Worm (Caenorhabditis elegans) whole organism, young adult: ENCODE data around the gene F54D5.2.

Experiments
- B0336.3 ChIP-seq: fragments of 200-800 bp; sonication (Bioruptor generic); IDR thresholded peaks from 2 replicates; pipeline ENCODE4 v1.3.6; 2022; ENCODE audit warnings: missing genetic modification characterization, missing compliant biosample characterization
- C17E4.6 ChIP-seq: fragments of 200-800 bp; sonication (Bioruptor generic); IDR thresholded peaks from 2 replicates; pipeline ENCODE4 v1.3.6; 2022; ENCODE audit warnings: missing genetic modification reagents, missing genetic modification characterization, missing compliant biosample characterization
- F37B4.10 ChIP-seq: fragments of 200-800 bp; sonication (Bioruptor generic); IDR thresholded peaks from 2 replicates; pipeline ENCODE4 v1.3.6; 2022; ENCODE audit warnings: missing genetic modification characterization, missing compliant biosample characterization
- F52B5.7 ChIP-seq: sonication (generic microtip); optimal IDR thresholded peaks from 2 replicates; lab custom pipeline; 2016; ENCODE audit warnings: mild to moderate bottlenecking, missing genetic modification characterization, missing compliant biosample characterization
- F57A8.1 ChIP-seq: fragments of 200-800 bp; sonication (Bioruptor generic); optimal IDR thresholded peaks from 2 replicates; lab custom pipeline; 2018; ENCODE audit warnings: mild to moderate bottlenecking, missing genetic modification characterization, moderate library complexity, missing compliant biosample characterization
- K12H6.12 ChIP-seq: fragments of 200-800 bp; sonication (Bioruptor generic); optimal IDR thresholded peaks from 2 replicates; lab custom pipeline; 2018; ENCODE audit warnings: mild to moderate bottlenecking, missing genetic modification characterization, missing compliant biosample characterization
- T26A5.8 ChIP-seq: sonication (generic microtip); optimal IDR thresholded peaks from 2 replicates; lab custom pipeline; 2016; ENCODE audit warnings: missing genetic modification characterization, missing compliant biosample characterization
- Y67H2A.10 ChIP-seq: fragments of 200-800 bp; sonication (Bioruptor generic); conservative IDR thresholded peaks from 2 replicates; pipeline ENCODE4 v1.3.6; 2022; ENCODE audit warnings: missing genetic modification reagents, missing genetic modification characterization, missing compliant biosample characterization
- akir-1 ChIP-seq: fragments of 200-800 bp; sonication (Bioruptor generic); optimal IDR thresholded peaks from 2 replicates; lab custom pipeline; 2018; ENCODE audit warnings: mild to moderate bottlenecking, missing genetic modification characterization, moderate library complexity, missing compliant biosample characterization
- athp-1 ChIP-seq: sonication (generic microtip); optimal IDR thresholded peaks from 2 replicates; lab custom pipeline; 2017; ENCODE audit warnings: mild to moderate bottlenecking, missing genetic modification characterization, missing compliant biosample characterization
- attf-5 ChIP-seq: fragments of 200-800 bp; sonication (Bioruptor generic); optimal IDR thresholded peaks from 2 replicates; lab custom pipeline; 2018; ENCODE audit warnings: mild to moderate bottlenecking, missing genetic modification characterization, missing compliant biosample characterization
- ccch-3 ChIP-seq: fragments of 200-800 bp; sonication (Bioruptor generic); optimal IDR thresholded peaks from 2 replicates; lab custom pipeline; 2018; ENCODE audit warnings: mild to moderate bottlenecking, missing genetic modification characterization, missing compliant biosample characterization
- cebp-1 ChIP-seq, 2 experiments: fragments of 200-800 bp in 1 of 2; sonication (Bioruptor generic) in 1 of 2; sonication (generic microtip) in 1 of 2; IDR thresholded peaks in 1 of 2; optimal IDR thresholded peaks in 1 of 2; 2 replicates each; pipeline versions ENCODE4 v1.3.6 to Lab custom; 2017 to 2022; ENCODE audit warnings: missing compliant biosample characterization in 2 of 2, missing genetic modification characterization in 2 of 2, mild to moderate bottlenecking in 1 of 2, missing genetic modification reagents in 1 of 2, moderate library complexity in 1 of 2
- cebp-2 ChIP-seq: fragments of 200-800 bp; sonication (Bioruptor generic); IDR thresholded peaks from 2 replicates; pipeline ENCODE4 v1.3.6; 2022; ENCODE audit warnings: missing genetic modification characterization, missing compliant biosample characterization
- ceh-27 ChIP-seq: fragments of 200-800 bp; sonication (Bioruptor generic); optimal IDR thresholded peaks from 2 replicates; lab custom pipeline; 2018; ENCODE audit warnings: mild to moderate bottlenecking, missing genetic modification characterization, moderate library complexity, missing compliant biosample characterization
- chd-7 ChIP-seq: sonication (generic microtip); optimal IDR thresholded peaks from 2 replicates; lab custom pipeline; 2016; ENCODE audit warnings: mild to moderate bottlenecking, missing genetic modification characterization, moderate library complexity, missing compliant biosample characterization
- egl-44 ChIP-seq: fragments of 200-800 bp; sonication (Bioruptor generic); IDR thresholded peaks from 2 replicates; pipeline ENCODE4 v1.3.6; 2022; ENCODE audit warnings: missing genetic modification reagents, missing genetic modification characterization, missing compliant biosample characterization
- ekl-4 ChIP-seq: fragments of 200-800 bp; sonication (Bioruptor generic); IDR thresholded peaks from 2 replicates; pipeline ENCODE4 v1.3.6; 2022; ENCODE audit warnings: missing genetic modification reagents, missing genetic modification characterization, missing compliant biosample characterization
- hrde-1 ChIP-seq: sonication (generic microtip); optimal IDR thresholded peaks from 2 replicates; lab custom pipeline; 2016; ENCODE audit warnings: missing genetic modification characterization, mild to moderate bottlenecking, missing compliant biosample characterization, moderate library complexity, missing genotype, missing genetic modification reagents, borderline replicate concordance
- hsf-1 ChIP-seq: fragments of 200-800 bp; sonication (Bioruptor generic); IDR thresholded peaks from 2 replicates; pipeline ENCODE4 v1.3.6; 2022; ENCODE audit warnings: missing genetic modification reagents, missing genetic modification characterization, missing compliant biosample characterization
- lsl-1 ChIP-seq: fragments of 200-800 bp; sonication (Bioruptor generic); optimal IDR thresholded peaks from 2 replicates; lab custom pipeline; 2018; ENCODE audit warnings: mild to moderate bottlenecking, missing genetic modification characterization, moderate library complexity, missing compliant biosample characterization
- madf-3 ChIP-seq: fragments of 200-800 bp; sonication (Bioruptor generic); IDR thresholded peaks from 2 replicates; pipeline ENCODE4 v1.3.6; 2022; ENCODE audit warnings: missing genetic modification reagents, missing genetic modification characterization, missing compliant biosample characterization
- madf-6 ChIP-seq: fragments of 200-800 bp; sonication (Bioruptor generic); IDR thresholded peaks from 2 replicates; pipeline ENCODE4 v1.3.6; 2022; ENCODE audit warnings: missing genetic modification reagents, missing genetic modification characterization, missing compliant biosample characterization
- nhr-179 ChIP-seq: sonication (generic microtip); optimal IDR thresholded peaks from 2 replicates; lab custom pipeline; 2016; ENCODE audit warnings: mild to moderate bottlenecking, missing genetic modification characterization, missing compliant biosample characterization
- nhr-80 ChIP-seq: sonication (generic microtip); optimal IDR thresholded peaks from 2 replicates; lab custom pipeline; 2016; ENCODE audit warnings: missing genetic modification characterization, missing compliant biosample characterization
- pbrm-1 ChIP-seq: fragments of 200-800 bp; sonication (Bioruptor generic); IDR thresholded peaks from 2 replicates; pipeline ENCODE4 v1.3.6; 2022; ENCODE audit warnings: missing genetic modification reagents, missing genetic modification characterization, missing compliant biosample characterization
- rcor-1 ChIP-seq: fragments of 200-800 bp; sonication (Bioruptor generic); IDR thresholded peaks from 2 replicates; pipeline ENCODE4 v1.3.6; 2022; ENCODE audit warnings: missing genetic modification reagents, missing genetic modification characterization, missing compliant biosample characterization
- snpc-1.1 ChIP-seq: sonication (generic microtip); optimal IDR thresholded peaks from 2 replicates; lab custom pipeline; 2017; ENCODE audit warnings: missing genetic modification characterization, mild to moderate bottlenecking, missing compliant biosample characterization, antibody characterized with exemption, moderate library complexity, missing genotype, missing genetic modification reagents; ENCODE audit not compliant: insufficient read depth
- snpc-1.3 ChIP-seq: sonication (generic microtip); optimal IDR thresholded peaks from 2 replicates; lab custom pipeline; 2017; ENCODE audit warnings: missing genetic modification characterization, mild to moderate bottlenecking, missing compliant biosample characterization, antibody characterized with exemption, moderate library complexity, missing genotype, missing genetic modification reagents; ENCODE audit not compliant: insufficient read depth
- snpc-4 ChIP-seq, 5 experiments: fragments of 150-350 bp in 1 of 5; sonication (generic microtip) in 4 of 5; optimal IDR thresholded peaks; 2 replicates each; lab custom pipeline; 2014 to 2018; ENCODE audit warnings: missing genetic modification characterization in 5 of 5, missing biosample characterization in 3 of 5, antibody characterized with exemption in 2 of 5, mild to moderate bottlenecking in 2 of 5, missing compliant biosample characterization in 2 of 5, missing genotype in 2 of 5, moderate library complexity in 2 of 5, missing genetic modification reagents in 1 of 5
- xnd-1 ChIP-seq: sonication (generic microtip); optimal IDR thresholded peaks from 2 replicates; lab custom pipeline; 2016; ENCODE audit warnings: missing genotype, missing genetic modification reagents, missing genetic modification characterization, missing compliant biosample characterization
- zfh-2 ChIP-seq: fragments of 200-800 bp; sonication (Bioruptor generic); conservative IDR thresholded peaks from 2 replicates; pipeline ENCODE4 v1.3.6; 2022; ENCODE audit warnings: missing genetic modification reagents, missing genetic modification characterization, missing compliant biosample characterization

The F54D5.2 gene

ce11 chrII:11577861-11578260 lies 4.9 kb downstream of the F54D5.2 start (continued):
- peak; percentile 99 for TF ChIP-seq madf-6
- TF ChIP-seq K12H6.12 (tag; lab: Kevin White, UChicago), result no peak

- no peak for TF ChIP-seq T26A5.8 (tag; lab: Kevin White, UChicago)
- no peak for TF ChIP-seq snpc-4 (GFP tag; optimal IDR thresholded peaks at IDR 0.05; lab: Kevin White, UChicago)
- no peak for TF ChIP-seq snpc-4 (tag; optimal IDR thresholded peaks at IDR 0.05; lab: Kevin White, UChicago)
- no peak for TF ChIP-seq F37B4.10
- TF ChIP-seq attf-5 (GFP tag; lab: Kevin White, UChicago), result peak; percentile 77
- no peak for TF ChIP-seq pbrm-1 (GFP tag; lab: Robert Waterston, UW)
- TF ChIP-seq athp-1 (tag; lab: Kevin White, UChicago), result no peak
- TF ChIP-seq snpc-1.1 (tag; lab: Kevin White, UChicago), result no peak
- peak; percentile 28 for TF ChIP-seq nhr-80
- TF ChIP-seq chd-7 (tag; lab: Kevin White, UChicago), result no peak
- no peak for TF ChIP-seq ceh-27 (GFP tag; lab: Kevin White, UChicago)
- TF ChIP-seq akir-1 (GFP tag; lab: Kevin White, UChicago), result no peak
- TF ChIP-seq zfh-2 (GFP tag; lab: Robert Waterston, UW), result no peak
- TF ChIP-seq rcor-1 (GFP tag; lab: Robert Waterston, UW), result no peak
- no peak for TF ChIP-seq egl-44 (GFP tag; lab: Robert Waterston, UW)
- TF ChIP-seq cebp-1 (GFP tag; IDR thresholded peaks at IDR 0.05; lab: Robert Waterston, UW), result peak; percentile 96
- TF ChIP-seq cebp-1 (tag; optimal IDR thresholded peaks at IDR 0.05; lab: Kevin White, UChicago), result peak; percentile 99
- TF ChIP-seq Y67H2A.10 (GFP tag; lab: Robert Waterston, UW), result no peak
- no peak for TF ChIP-seq ccch-3 (GFP tag; lab: Kevin White, UChicago)
- no peak for TF ChIP-seq lsl-1 (GFP tag; lab: Kevin White, UChicago)
Measured at ce11 chrII:11578327-11578726, 5.3 kb downstream of the F54D5.2 start, which contains the start of gene smc-6. smc-6 (plus strand) TSS chrII:11578716.

ce11 chrII:11582698-11583097 lies 9.7 kb downstream of the F54D5.2 start, which contains the start of gene ints-7:
ints-7 (plus strand) TSS chrII:11582849.
- TF ChIP-seq hrde-1 (peak; percentile 64), madf-3 (GFP tag; lab: Robert Waterston, UW) (0 out of 2 replicates have a peak, but pooled peaks have one; percentile 56), snpc-1.3 (tag; lab: Kevin White, UChicago) (peak; percentile 4), nhr-179 (no peak), xnd-1 (tag; lab: Kevin White, UChicago) (peak; percentile 7), cebp-2 (GFP tag; lab: Robert Waterston, UW) (no peak), C17E4.6 (GFP tag; lab: Robert Waterston, UW) (0 out of 2 replicates have a peak, but pooled peaks have one; percentile 31), B0336.3 (GFP tag; lab: Robert Waterston, UW) (peak; percentile 47; the same call in 1 of the 2 replicates), madf-6 (peak; percentile 40; the same call in 1 of the 2 replicates), F57A8.1 (GFP tag; lab: Kevin White, UChicago) (no peak), F52B5.7 (tag; lab: Kevin White, UChicago) (peak; percentile 9), ekl-4 (GFP tag; lab: Robert Waterston, UW) (peak; percentile 49; the same call in 1 of the 2 replicates), hsf-1 (0 out of 2 replicates have a peak, but pooled peaks have one; percentile 42)

ce11 chrII:11588304-11588703 lies 15.3 kb downstream of the F54D5.2 start:
- TF ChIP-seq zfh-2 (GFP tag; lab: Robert Waterston, UW), result no peak
- 0 out of 2 replicates have a peak, but pooled peaks have one; percentile 34 for TF ChIP-seq madf-3 (GFP tag; lab: Robert Waterston, UW)
